Worm (Caenorhabditis elegans) whole organism, L4 larva: ENCODE results near the gene M28.4.

ENCODE experiments used
- F26F4.8 ChIP-seq: fragments of 200-800 bp; sonication (Bioruptor generic); conservative IDR thresholded peaks from 2 replicates; pipeline ENCODE4 v1.3.6; 2022; ENCODE audit warnings: missing genetic modification characterization, missing compliant biosample characterization
- F49E8.2 ChIP-seq: sonication (generic microtip); optimal IDR thresholded peaks from 2 replicates; lab custom pipeline; 2016; ENCODE audit warnings: missing compliant biosample characterization, mild to moderate bottlenecking, missing genetic modification characterization, borderline replicate concordance
- R02D3.7 ChIP-seq: fragments of 150-350 bp; sonication (generic microtip); optimal IDR thresholded peaks from 3 replicates; lab custom pipeline; 2014; ENCODE audit warnings: missing biosample characterization, missing genetic modification characterization
- T20F7.1 ChIP-seq: fragments of 200-800 bp; sonication (Bioruptor generic); optimal IDR thresholded peaks from 2 replicates; lab custom pipeline; 2018; ENCODE audit warnings: mild to moderate bottlenecking, missing genetic modification characterization, missing compliant biosample characterization
- T26A8.4 ChIP-seq: fragments of 200-800 bp; sonication (Bioruptor generic); IDR thresholded peaks from 2 replicates; pipeline ENCODE4 v1.3.6; 2022; ENCODE audit warnings: missing genetic modification characterization, missing compliant biosample characterization
- Y105C5A.15 ChIP-seq: fragments of 200-800 bp; sonication (Bioruptor generic); IDR thresholded peaks from 2 replicates; pipeline ENCODE4 v1.3.6; 2022; ENCODE audit warnings: missing genetic modification characterization, missing compliant biosample characterization
- Y5F2A.4 ChIP-seq: fragments of 200-800 bp; sonication (Bioruptor generic); optimal IDR thresholded peaks from 2 replicates; lab custom pipeline; 2018; ENCODE audit warnings: mild to moderate bottlenecking, missing genetic modification characterization, missing compliant biosample characterization
- Y75B8A.6 ChIP-seq: fragments of 200-800 bp; sonication (Bioruptor generic); IDR thresholded peaks from 2 replicates; pipeline ENCODE4 v1.3.6; 2022; ENCODE audit warnings: missing genetic modification reagents, missing genetic modification characterization, missing compliant biosample characterization
- ZK337.2 ChIP-seq: fragments of 200-800 bp; sonication (Bioruptor generic); IDR thresholded peaks from 2 replicates; pipeline ENCODE4 v1.3.6; 2022; ENCODE audit warnings: missing genetic modification reagents, missing genetic modification characterization, missing compliant biosample characterization
- aha-1 ChIP-seq: fragments of 150-350 bp; peaks from one replicate; lab custom pipeline; 2014; ENCODE audit warnings: missing biosample characterization, missing genetic modification characterization
- ama-1 ChIP-seq: fragments of 150-350 bp; optimal IDR thresholded peaks from 2 replicates; lab custom pipeline; 2014; ENCODE audit warnings: inconsistent platforms, mixed read lengths
- ceh-28 ChIP-seq: fragments of 150-350 bp; optimal IDR thresholded peaks from 2 replicates; lab custom pipeline; 2014; ENCODE audit warnings: missing biosample characterization, missing genetic modification reagents, missing genetic modification characterization
- ces-1 ChIP-seq: fragments of 150-350 bp; sonication (generic microtip); optimal IDR thresholded peaks from 4 replicates; lab custom pipeline; 2014; ENCODE audit warnings: missing biosample characterization, missing genetic modification reagents, missing genetic modification characterization
- ctbp-1 ChIP-seq: fragments of 200-800 bp; sonication (Bioruptor generic); IDR thresholded peaks from 2 replicates; pipeline ENCODE4 v1.3.6; 2022; ENCODE audit warnings: missing genetic modification reagents, missing genetic modification characterization, missing compliant biosample characterization
- daf-12 ChIP-seq: fragments of 150-350 bp; optimal IDR thresholded peaks from 2 replicates; lab custom pipeline; 2014; ENCODE audit warnings: missing biosample characterization, missing genetic modification reagents, missing genetic modification characterization
- daf-16 ChIP-seq, 3 experiments: sonication (generic microtip); optimal IDR thresholded peaks; 2 replicates each; lab custom pipeline; 2016 to 2017; ENCODE audit warnings: missing genetic modification characterization in 3 of 3, missing genetic modification reagents in 3 of 3, mild to moderate bottlenecking in 2 of 3, missing compliant biosample characterization in 2 of 3, missing biosample characterization in 1 of 3, moderate library complexity in 1 of 3
- daf-19 ChIP-seq: fragments of 200-800 bp; sonication (Bioruptor generic); conservative IDR thresholded peaks from 2 replicates; pipeline ENCODE4 v1.3.6; 2022; ENCODE audit warnings: missing genetic modification characterization, missing compliant biosample characterization
- dpl-1 ChIP-seq: fragments of 150-350 bp; optimal IDR thresholded peaks from 2 replicates; lab custom pipeline; 2014; ENCODE audit warnings: missing biosample characterization, missing genetic modification reagents, missing genetic modification characterization
- duxl-1 ChIP-seq: sonication (generic microtip); optimal IDR thresholded peaks from 2 replicates; lab custom pipeline; 2016; ENCODE audit warnings: mild to moderate bottlenecking, missing genetic modification characterization, moderate library complexity, missing compliant biosample characterization; ENCODE audit not compliant: poor library complexity
- egl-43 ChIP-seq: fragments of 200-800 bp; sonication (Bioruptor generic); IDR thresholded peaks from 2 replicates; pipeline ENCODE4 v1.3.6; 2022; ENCODE audit warnings: missing genetic modification reagents, missing genetic modification characterization, missing compliant biosample characterization
- fkh-10 ChIP-seq: fragments of 150-350 bp; optimal IDR thresholded peaks from 2 replicates; lab custom pipeline; 2014; ENCODE audit warnings: missing biosample characterization, missing genetic modification reagents, missing genetic modification characterization
- hif-1 ChIP-seq, 2 experiments: sonication (generic microtip); optimal IDR thresholded peaks; 2 replicates each; lab custom pipeline; 2016 to 2017; ENCODE audit warnings: missing compliant biosample characterization in 2 of 2, missing genetic modification characterization in 2 of 2, missing genetic modification reagents in 2 of 2, missing genotype in 2 of 2, mild to moderate bottlenecking in 1 of 2
- hmg-1.1 ChIP-seq: fragments of 200-800 bp; sonication (Bioruptor generic); IDR thresholded peaks from 2 replicates; pipeline ENCODE4 v1.3.6; 2022; ENCODE audit warnings: missing genetic modification reagents, missing genetic modification characterization, missing compliant biosample characterization
- lim-7 ChIP-seq: fragments of 200-800 bp; sonication (Bioruptor generic); IDR thresholded peaks from 2 replicates; pipeline ENCODE4 v1.3.6; 2022; ENCODE audit warnings: missing genetic modification characterization, missing compliant biosample characterization
- lin-1 ChIP-seq: fragments of 200-800 bp; sonication (Bioruptor generic); IDR thresholded peaks from 2 replicates; pipeline ENCODE4 v1.3.6; 2022; ENCODE audit warnings: missing genetic modification reagents, missing genetic modification characterization, missing compliant biosample characterization
- lin-15B ChIP-seq: fragments of 150-350 bp; sonication (generic microtip); optimal IDR thresholded peaks from 3 replicates; lab custom pipeline; 2014; ENCODE audit warnings: missing biosample characterization, missing genetic modification characterization
- lin-29 ChIP-seq: fragments of 200-800 bp; sonication (Bioruptor generic); IDR thresholded peaks from 2 replicates; pipeline ENCODE4 v1.3.6; 2022; ENCODE audit warnings: missing genetic modification reagents, missing genetic modification characterization, missing compliant biosample characterization
- lin-39 ChIP-seq: fragments of 150-350 bp; optimal IDR thresholded peaks from 2 replicates; lab custom pipeline; 2014; ENCODE audit warnings: missing biosample characterization, missing genetic modification reagents, missing genetic modification characterization
- lsy-2 ChIP-seq, 2 experiments: fragments of 150-350 bp in 1 of 2; sonication (generic microtip) in 1 of 2; optimal IDR thresholded peaks; 2 replicates each; lab custom pipeline; 2014 to 2017; ENCODE audit warnings: missing biosample characterization in 2 of 2, missing genetic modification characterization in 2 of 2
- madf-9 ChIP-seq: fragments of 200-800 bp; sonication (Bioruptor generic); conservative IDR thresholded peaks from 2 replicates; pipeline ENCODE4 v1.3.6; 2022; ENCODE audit warnings: missing genetic modification reagents, missing genetic modification characterization, missing compliant biosample characterization
- mep-1 ChIP-seq: fragments of 150-350 bp; sonication (generic microtip); optimal IDR thresholded peaks from 3 replicates; lab custom pipeline; 2014; ENCODE audit warnings: missing biosample characterization, missing genetic modification characterization
- mes-2 ChIP-seq: sonication (generic microtip); optimal IDR thresholded peaks from 2 replicates; lab custom pipeline; 2016; ENCODE audit warnings: missing genotype, mild to moderate bottlenecking, missing genetic modification characterization, missing compliant biosample characterization; ENCODE audit not compliant: poor library complexity, severe bottlenecking
- mxl-3 ChIP-seq: fragments of 200-800 bp; sonication (Bioruptor generic); optimal IDR thresholded peaks from 2 replicates; lab custom pipeline; 2018; ENCODE audit warnings: mild to moderate bottlenecking, missing genetic modification characterization, missing compliant biosample characterization
- nhr-10 ChIP-seq: fragments of 150-350 bp; optimal IDR thresholded peaks from 2 replicates; lab custom pipeline; 2014; ENCODE audit warnings: missing biosample characterization, missing genetic modification characterization
- nhr-11 ChIP-seq: fragments of 150-350 bp; optimal IDR thresholded peaks from 2 replicates; lab custom pipeline; 2014; ENCODE audit warnings: missing biosample characterization, missing genetic modification characterization
- nhr-111 ChIP-seq: fragments of 200-800 bp; sonication (Bioruptor generic); optimal IDR thresholded peaks from 2 replicates; lab custom pipeline; 2018; ENCODE audit warnings: mild to moderate bottlenecking, missing genetic modification characterization, missing compliant biosample characterization
- nhr-28 ChIP-seq: fragments of 150-350 bp; optimal IDR thresholded peaks from 2 replicates; lab custom pipeline; 2014; ENCODE audit warnings: missing biosample characterization, missing genetic modification characterization
- nhr-76 ChIP-seq: fragments of 150-350 bp; optimal IDR thresholded peaks from 2 replicates; lab custom pipeline; 2014; ENCODE audit warnings: missing biosample characterization, missing genetic modification characterization
- nhr-77 ChIP-seq: fragments of 150-350 bp; optimal IDR thresholded peaks from 2 replicates; lab custom pipeline; 2014; ENCODE audit warnings: missing biosample characterization, missing genetic modification characterization
- set-16 ChIP-seq: fragments of 200-800 bp; sonication (Bioruptor generic); IDR thresholded peaks from 2 replicates; pipeline ENCODE4 v1.3.6; 2022; ENCODE audit warnings: missing genetic modification reagents, missing genetic modification characterization, missing compliant biosample characterization
- snpc-1.2 ChIP-seq: fragments of 200-800 bp; sonication (Bioruptor generic); IDR thresholded peaks from 2 replicates; pipeline ENCODE4 v1.3.6; 2022; ENCODE audit warnings: missing genetic modification reagents, missing genetic modification characterization, missing compliant biosample characterization
- snpc-4 ChIP-seq: fragments of 150-350 bp; optimal IDR thresholded peaks from 2 replicates; lab custom pipeline; 2014; ENCODE audit warnings: missing biosample characterization, missing genetic modification characterization
- spr-1 ChIP-seq: sonication (generic microtip); optimal IDR thresholded peaks from 2 replicates; lab custom pipeline; 2016; ENCODE audit warnings: mild to moderate bottlenecking, missing genetic modification characterization, missing compliant biosample characterization
- spr-3 ChIP-seq: fragments of 200-800 bp; sonication (Bioruptor generic); optimal IDR thresholded peaks from 2 replicates; lab custom pipeline; 2018; ENCODE audit warnings: mild to moderate bottlenecking, missing genetic modification characterization, missing compliant biosample characterization
- tag-97 ChIP-seq: fragments of 200-800 bp; sonication (Bioruptor generic); IDR thresholded peaks from 2 replicates; pipeline ENCODE4 v1.3.6; 2022; ENCODE audit warnings: missing genetic modification characterization, missing compliant biosample characterization
- unc-130 ChIP-seq: sonication (generic microtip); optimal IDR thresholded peaks from 2 replicates; lab custom pipeline; 2016; ENCODE audit warnings: missing genetic modification reagents, missing genetic modification characterization, missing compliant biosample characterization
- unc-39 ChIP-seq: sonication (generic microtip); optimal IDR thresholded peaks from 2 replicates; lab custom pipeline; 2017; ENCODE audit warnings: missing biosample characterization, missing genetic modification characterization
- zag-1 ChIP-seq: fragments of 150-350 bp; optimal IDR thresholded peaks from 2 replicates; lab custom pipeline; 2014; ENCODE audit warnings: missing biosample characterization, missing genetic modification characterization
- zfp-3 ChIP-seq: fragments of 200-800 bp; sonication (Bioruptor generic); conservative IDR thresholded peaks from 2 replicates; pipeline ENCODE4 v1.3.6; 2022; ENCODE audit warnings: missing genetic modification reagents, missing genetic modification characterization, missing compliant biosample characterization

The M28.4 gene

DNA sequence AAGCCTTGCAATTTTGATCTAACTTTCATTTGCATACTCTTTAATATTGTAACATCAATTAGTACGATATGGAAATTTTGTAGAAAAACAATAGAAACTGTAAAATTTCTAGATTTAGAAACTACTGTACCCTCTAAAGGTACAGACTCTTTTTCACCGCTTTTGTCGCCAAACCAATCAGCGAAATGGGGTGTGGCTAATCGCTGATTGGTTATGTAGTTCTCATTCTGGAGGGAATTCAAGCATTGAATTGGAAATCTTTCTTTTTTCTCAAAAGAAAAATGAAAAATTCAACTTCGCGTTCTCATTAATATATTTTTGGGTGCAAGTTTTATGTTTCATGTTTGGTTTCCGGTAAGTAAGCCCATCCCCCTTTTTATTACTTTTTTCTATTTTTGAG is 39.9 kb upstream of the M28.4 start:
- TF ChIP-seq unc-39 (tag; lab: Kevin White, UChicago), result no peak
- TF ChIP-seq Y75B8A.6 (GFP tag; lab: Robert Waterston, UW), result no peak
- TF ChIP-seq spr-1, result no peak
- TF ChIP-seq lin-39 (tag; lab: Kevin White, UChicago), result no peak
- TF ChIP-seq Y5F2A.4 (GFP tag; lab: Kevin White, UChicago), result no peak
- no peak for TF ChIP-seq nhr-111 (GFP tag; lab: Kevin White, UChicago)
- TF ChIP-seq fkh-10, result no peak
- no peak for TF ChIP-seq nhr-76 (tag; lab: Kevin White, UChicago)
- no peak for TF ChIP-seq mes-2
- no peak for TF ChIP-seq nhr-28 (tag; lab: Kevin White, UChicago)
- no peak for TF ChIP-seq hmg-1.1 (GFP tag; lab: Robert Waterston, UW)
- TF ChIP-seq madf-9 (GFP tag; lab: Robert Waterston, UW), result no peak
- TF ChIP-seq mep-1, result no peak
- no peak for TF ChIP-seq egl-43
- TF ChIP-seq daf-12 (tag; lab: Kevin White, UChicago), result no peak
- no peak for TF ChIP-seq T26A8.4
- no peak for TF ChIP-seq lim-7

DNA sequence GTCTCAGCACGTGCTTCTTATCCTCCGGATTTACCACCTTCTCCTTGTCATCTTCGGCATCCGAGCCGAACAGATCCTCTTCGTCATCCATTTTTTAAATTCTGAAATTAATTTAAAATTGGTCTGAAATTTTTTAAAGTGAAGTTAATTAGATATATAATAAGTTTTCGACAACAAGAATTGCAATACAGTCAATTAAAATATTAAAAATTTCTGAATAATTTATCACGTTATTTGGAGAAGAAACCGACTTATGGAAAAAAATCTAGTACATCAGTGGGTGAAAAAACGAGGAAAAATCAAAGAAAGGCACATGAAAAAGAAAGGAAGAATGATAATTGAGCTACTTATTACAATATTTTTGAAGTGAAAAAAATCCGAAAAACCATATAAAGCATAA is 38.0 kb upstream of the M28.4 start, which contains the start of gene taf-13:
Gene taf-13, minus strand, starts transcription at position 101 of the 400 bp plus-strand sequence.
- TF ChIP-seq ces-1 (GFP tag; lab: Kevin White, UChicago), result no peak
- no peak for TF ChIP-seq ama-1 (lab: Kevin White, UChicago)
- TF ChIP-seq ZK337.2 (GFP tag; lab: Robert Waterston, UW), result no peak
- TF ChIP-seq spr-3 (GFP tag; lab: Kevin White, UChicago), result no peak
- no peak for TF ChIP-seq hif-1 (tag; optimal IDR thresholded peaks at IDR 0.05; lab: Kevin White, UChicago)
- TF ChIP-seq nhr-28 (tag; lab: Kevin White, UChicago), result no peak
- TF ChIP-seq lin-1 (GFP tag; lab: Robert Waterston, UW), result no peak
- TF ChIP-seq F49E8.2 (tag; lab: Kevin White, UChicago), result no peak
- TF ChIP-seq tag-97 (GFP tag; lab: Robert Waterston, UW), result no peak
- TF ChIP-seq zag-1 (tag; lab: Kevin White, UChicago), result no peak
- TF ChIP-seq set-16 (GFP tag; lab: Robert Waterston, UW), result no peak
- TF ChIP-seq Y105C5A.15 (GFP tag; lab: Robert Waterston, UW), result no peak
- TF ChIP-seq lsy-2 (tag; optimal IDR thresholded peaks at IDR 0.05; lab: Kevin White, UChicago), result no peak
- no peak for TF ChIP-seq ceh-28 (tag; lab: Kevin White, UChicago)
- TF ChIP-seq unc-39 (tag; lab: Kevin White, UChicago), result no peak
- TF ChIP-seq lin-29 (GFP tag; lab: Robert Waterston, UW), result no peak
- no peak for TF ChIP-seq R02D3.7
- no peak for TF ChIP-seq lin-15B

DNA sequence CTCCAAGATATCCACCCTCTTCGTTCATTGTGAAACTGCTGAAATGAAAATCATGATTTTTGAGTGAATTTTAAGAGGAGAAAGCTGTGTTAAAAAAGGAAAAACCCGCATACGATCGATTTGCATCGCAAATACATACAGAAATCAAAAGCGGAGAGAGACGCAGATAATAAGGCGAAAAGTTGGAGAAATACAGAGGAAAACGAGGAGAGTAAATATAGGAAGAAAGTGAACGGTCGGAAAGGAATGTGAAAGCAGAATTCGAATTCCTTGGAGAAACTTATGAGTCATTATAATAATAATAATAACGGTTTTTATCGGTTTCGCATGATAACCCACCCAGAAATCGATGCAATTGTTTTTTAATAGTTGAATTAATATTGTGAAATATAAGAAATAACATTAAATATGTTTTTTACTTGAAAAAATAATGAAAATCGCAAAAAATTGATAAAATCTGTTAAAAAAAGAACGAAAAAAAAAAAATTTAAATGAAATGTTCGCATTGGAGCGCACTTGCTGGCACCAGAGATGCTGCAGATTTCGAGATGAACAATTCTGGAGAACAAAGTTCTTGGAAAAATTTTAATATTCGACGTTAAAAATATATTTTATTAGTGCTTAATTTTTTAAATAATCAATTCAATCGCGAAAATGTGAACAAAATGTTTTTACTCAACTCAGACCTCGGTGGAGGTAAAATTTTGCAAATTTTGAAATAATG is 36.1 kb upstream of the M28.4 start, which contains the start of gene ccm-3:
Gene ccm-3, minus strand, starts transcription at position 38 of the 724 bp plus-strand sequence.
- peak; percentile 15 for TF ChIP-seq fkh-10
- TF ChIP-seq mxl-3 (GFP tag; lab: Kevin White, UChicago), result no peak
- TF ChIP-seq nhr-77 (tag; lab: Kevin White, UChicago), result no peak
- TF ChIP-seq daf-19 (GFP tag; lab: Robert Waterston, UW), result no peak
- peak; percentile 69 for TF ChIP-seq aha-1
- TF ChIP-seq snpc-4 (tag; lab: Kevin White, UChicago), result no peak
- TF ChIP-seq lsy-2 (tag; optimal IDR thresholded peaks at IDR 0.05; lab: Kevin White, UChicago), result peak in 1 of 2 experiments; percentile 36
- TF ChIP-seq daf-12 (tag; lab: Kevin White, UChicago), result no peak
- TF ChIP-seq duxl-1, result no peak
- TF ChIP-seq T20F7.1 (GFP tag; lab: Kevin White, UChicago), result peak; percentile 44
- no peak for TF ChIP-seq ctbp-1 (GFP tag; lab: Robert Waterston, UW)
- no peak for TF ChIP-seq nhr-10
- TF ChIP-seq F26F4.8, result no peak
- no peak for TF ChIP-seq zfp-3 (GFP tag; lab: Robert Waterston, UW)
- peak; percentile 3 for TF ChIP-seq unc-130 (GFP tag; lab: Kevin White, UChicago)
- TF ChIP-seq daf-16 (GFP tag; optimal IDR thresholded peaks at IDR 0.05; lab: Kevin White, UChicago), result no peak
- peak; percentile 14 for TF ChIP-seq daf-16 (tag; optimal IDR thresholded peaks at IDR 0.05; lab: Kevin White, UChicago)
- peak; percentile 53 for TF ChIP-seq dpl-1 (GFP tag; lab: Kevin White, UChicago)
- no peak for TF ChIP-seq snpc-1.2 (GFP tag; lab: Robert Waterston, UW)
- TF ChIP-seq nhr-11 (tag; lab: Kevin White, UChicago), result peak; percentile 17
